Fruit fly (Drosophila melanogaster) whole organism, embryonic: ENCODE data around the gene CG13315.

Source experiments
- Adf1 ChIP-seq: fragments of 200-800 bp; sonication (Bioruptor generic); IDR thresholded peaks from 2 replicates; pipeline ENCODE4 v1.3.6; 2022; ENCODE audit warnings: missing biosample characterization, missing genetic modification characterization
- CG10654 ChIP-seq: fragments of 200-800 bp; sonication (Bioruptor generic); optimal IDR thresholded peaks from 2 replicates; lab custom pipeline; 2016; ENCODE audit warnings: missing biosample characterization, missing genetic modification characterization
- CG10979 ChIP-seq: fragments of 200-800 bp; sonication (Bioruptor generic); optimal IDR thresholded peaks from 2 replicates; lab custom pipeline; 2018; ENCODE audit warnings: missing biosample characterization, mild to moderate bottlenecking, missing genetic modification characterization, moderate library complexity
- CG11093 ChIP-seq: fragments of 200-800 bp; sonication (Bioruptor generic); IDR thresholded peaks from 3 replicates; pipeline ENCODE4 v1.3.6; 2022; ENCODE audit warnings: missing biosample characterization, missing genetic modification characterization
- CG12155 ChIP-seq: fragments of 200-800 bp; sonication (Bioruptor generic); optimal IDR thresholded peaks from 3 replicates; lab custom pipeline; 2016; ENCODE audit warnings: missing biosample characterization, missing genetic modification characterization
- CG13123 ChIP-seq: fragments of 200-800 bp; sonication (Bioruptor generic); optimal IDR thresholded peaks from 2 replicates; lab custom pipeline; 2016; ENCODE audit warnings: missing biosample characterization, missing genetic modification characterization
- CG13296 ChIP-seq: fragments of 200-800 bp; sonication (Bioruptor generic); optimal IDR thresholded peaks from 3 replicates; lab custom pipeline; 2018; ENCODE audit warnings: missing biosample characterization, mild to moderate bottlenecking, missing genetic modification characterization
- CG2116 ChIP-seq: fragments of 200-800 bp; sonication (Bioruptor generic); optimal IDR thresholded peaks from 3 replicates; lab custom pipeline; 2018; ENCODE audit warnings: missing biosample characterization, mild to moderate bottlenecking, missing genetic modification characterization
- CG2678 ChIP-seq: fragments of 200-800 bp; sonication (Bioruptor generic); optimal IDR thresholded peaks from 3 replicates; lab custom pipeline; 2019; ENCODE audit warnings: missing biosample characterization, mild to moderate bottlenecking, missing genetic modification characterization, moderate library complexity
- CG32532 ChIP-seq: fragments of 200-800 bp; sonication (Bioruptor generic); IDR thresholded peaks from 2 replicates; pipeline ENCODE4 v1.3.6; 2022; ENCODE audit warnings: missing biosample characterization, missing genetic modification characterization
- CG3281 ChIP-seq: fragments of 200-800 bp; sonication (Bioruptor generic); optimal IDR thresholded peaks from 3 replicates; lab custom pipeline; 2017; ENCODE audit warnings: missing biosample characterization, mild to moderate bottlenecking, missing genetic modification characterization
- CG4282 ChIP-seq: fragments of 200-800 bp; sonication (Bioruptor generic); optimal IDR thresholded peaks from 2 replicates; lab custom pipeline; 2016; ENCODE audit warnings: missing biosample characterization, missing genetic modification characterization
- CG7745 ChIP-seq: fragments of 200-800 bp; sonication (Bioruptor generic); optimal IDR thresholded peaks from 2 replicates; lab custom pipeline; 2018; ENCODE audit warnings: missing biosample characterization, mild to moderate bottlenecking, missing genetic modification characterization, moderate library complexity
- CG7963 ChIP-seq: fragments of 200-800 bp; sonication (Bioruptor generic); IDR thresholded peaks from 3 replicates; pipeline ENCODE4 v1.3.6; 2022; ENCODE audit warnings: missing biosample characterization, missing genetic modification characterization; ENCODE audit not compliant: partially characterized antibody
- CG8478 ChIP-seq: fragments of >200 bp; optimal IDR thresholded peaks from 2 replicates; lab custom pipeline; 2018
- CG9932 ChIP-seq: fragments of 200-800 bp; sonication (Bioruptor generic); IDR thresholded peaks from 2 replicates; pipeline ENCODE4 v1.3.6; 2022; ENCODE audit warnings: missing biosample characterization, missing genetic modification characterization
- CTCF ChIP-seq: fragments of 200-800 bp; sonication (Bioruptor generic); optimal IDR thresholded peaks from 2 replicates; lab custom pipeline; 2017; ENCODE audit warnings: missing biosample characterization, mild to moderate bottlenecking, missing genetic modification characterization, moderate library complexity
- D19A ChIP-seq: fragments of 200-800 bp; optimal IDR thresholded peaks from 3 replicates; lab custom pipeline; 2019; ENCODE audit warnings: missing biosample characterization, mild to moderate bottlenecking, missing genetic modification characterization, moderate library complexity
- Doc3 ChIP-seq: fragments of 200-800 bp; sonication (Bioruptor generic); IDR thresholded peaks from 3 replicates; pipeline ENCODE4 v1.3.6; 2022; ENCODE audit warnings: missing biosample characterization, missing genetic modification characterization; ENCODE audit not compliant: partially characterized antibody
- Dp ChIP-seq: fragments of 200-800 bp; sonication (Bioruptor generic); optimal IDR thresholded peaks from 2 replicates; lab custom pipeline; 2018; ENCODE audit warnings: missing biosample characterization, mild to moderate bottlenecking, missing genetic modification characterization, moderate library complexity
- GATAe ChIP-seq: fragments of 200-800 bp; sonication (Bioruptor generic); conservative IDR thresholded peaks from 2 replicates; pipeline ENCODE4 v1.3.6; 2022; ENCODE audit warnings: missing biosample characterization, missing genetic modification characterization
- Gsc ChIP-seq: fragments of 200-800 bp; sonication (Bioruptor generic); IDR thresholded peaks from 2 replicates; pipeline ENCODE4 v1.3.6; 2022; ENCODE audit warnings: missing biosample characterization, missing genetic modification characterization
- HmgD ChIP-seq: fragments of 200-800 bp; sonication (Bioruptor generic); optimal IDR thresholded peaks from 3 replicates; lab custom pipeline; 2016; ENCODE audit warnings: missing biosample characterization, missing genetic modification characterization
- Hr3 ChIP-seq: fragments of 200-800 bp; sonication (Bioruptor generic); optimal IDR thresholded peaks from 3 replicates; lab custom pipeline; 2016; ENCODE audit warnings: missing biosample characterization, missing genetic modification characterization
- MESR4 ChIP-seq: fragments of 200-800 bp; sonication (Bioruptor generic); optimal IDR thresholded peaks from 2 replicates; lab custom pipeline; 2018; ENCODE audit warnings: missing biosample characterization, mild to moderate bottlenecking, missing genetic modification characterization, moderate library complexity
- Myb ChIP-seq: fragments of 200-800 bp; sonication (Bioruptor generic); optimal IDR thresholded peaks from 2 replicates; lab custom pipeline; 2016; ENCODE audit warnings: missing biosample characterization, missing genetic modification characterization
- NC2α ChIP-seq: fragments of 200-800 bp; sonication (Bioruptor generic); optimal IDR thresholded peaks from 2 replicates; lab custom pipeline; 2016; ENCODE audit warnings: missing biosample characterization, missing genetic modification characterization
- NC2β ChIP-seq: fragments of 200-800 bp; sonication (Bioruptor generic); optimal IDR thresholded peaks from 2 replicates; lab custom pipeline; 2016; ENCODE audit warnings: missing biosample characterization, missing genetic modification characterization
- NFAT ChIP-seq: fragments of 200-800 bp; sonication (Bioruptor generic); IDR thresholded peaks from 2 replicates; pipeline ENCODE4 v1.3.6; 2022; ENCODE audit warnings: missing biosample characterization, missing genetic modification characterization
- Rfx ChIP-seq: fragments of 200-800 bp; sonication (Bioruptor generic); IDR thresholded peaks from 2 replicates; pipeline ENCODE4 v1.3.6; 2022; ENCODE audit warnings: missing biosample characterization, missing genetic modification characterization
- bsh ChIP-seq, 2 experiments: fragments of 200-800 bp; sonication (Bioruptor generic); optimal IDR thresholded peaks; 2 replicates each; lab custom pipeline; 2017 to 2018; ENCODE audit warnings: mild to moderate bottlenecking in 2 of 2, missing biosample characterization in 2 of 2, missing genetic modification characterization in 2 of 2, moderate library complexity in 1 of 2
- crol ChIP-seq: fragments of 200-800 bp; sonication (Bioruptor generic); IDR thresholded peaks from 2 replicates; pipeline ENCODE4 v1.3.6; 2022; ENCODE audit warnings: missing biosample characterization, missing genetic modification characterization
- eyg ChIP-seq: fragments of 200-800 bp; sonication (Bioruptor generic); optimal IDR thresholded peaks from 3 replicates; lab custom pipeline; 2016; ENCODE audit warnings: missing biosample characterization, missing genetic modification characterization
- gcm ChIP-seq: fragments of 200-800 bp; sonication (Bioruptor generic); optimal IDR thresholded peaks from 2 replicates; lab custom pipeline; 2019; ENCODE audit warnings: missing biosample characterization, mild to moderate bottlenecking, missing genetic modification characterization, moderate library complexity
- grau ChIP-seq: fragments of 200-800 bp; optimal IDR thresholded peaks from 3 replicates; lab custom pipeline; 2019; ENCODE audit warnings: missing biosample characterization, mild to moderate bottlenecking, missing genetic modification characterization, moderate library complexity
- gsb ChIP-seq: fragments of 200-800 bp; sonication (Bioruptor generic); IDR thresholded peaks from 2 replicates; pipeline ENCODE4 v1.3.6; 2022; ENCODE audit warnings: missing biosample characterization, missing genetic modification characterization
- hkb ChIP-seq, 2 experiments: fragments of 200-800 bp in 1 of 2; fragments of >200 bp in 1 of 2; sonication (Bioruptor generic) in 1 of 2; IDR thresholded peaks in 1 of 2; optimal IDR thresholded peaks in 1 of 2; 2 replicates each; pipeline versions ENCODE4 v1.3.6 to Lab custom; 2017 to 2022; ENCODE audit warnings: missing biosample characterization in 1 of 2, missing genetic modification characterization in 1 of 2
- hth ChIP-seq: fragments of >200 bp; optimal IDR thresholded peaks from 2 replicates; lab custom pipeline; 2017; ENCODE audit warnings: inconsistent platforms
- jing ChIP-seq: fragments of 200-800 bp; sonication (Bioruptor generic); optimal IDR thresholded peaks from 2 replicates; lab custom pipeline; 2018; ENCODE audit warnings: missing biosample characterization, mild to moderate bottlenecking, missing genetic modification characterization
- kay ChIP-seq: fragments of 200-800 bp; sonication (Bioruptor generic); optimal IDR thresholded peaks from 2 replicates; lab custom pipeline; 2016; ENCODE audit warnings: missing biosample characterization, missing genetic modification characterization
- lov ChIP-seq, 2 experiments: fragments of 200-800 bp in 1 of 2; fragments of >200 bp in 1 of 2; sonication (Bioruptor generic) in 1 of 2; IDR thresholded peaks in 1 of 2; optimal IDR thresholded peaks in 1 of 2; 2 replicates in 1 of 2; 3 replicates in 1 of 2; pipeline versions ENCODE4 v1.3.6 to Lab custom; 2017 to 2022; ENCODE audit warnings: missing biosample characterization in 1 of 2, missing genetic modification characterization in 1 of 2
- maf-S ChIP-seq: fragments of 200-800 bp; sonication (Bioruptor generic); optimal IDR thresholded peaks from 2 replicates; lab custom pipeline; 2016; ENCODE audit warnings: missing biosample characterization, missing genetic modification characterization
- mld ChIP-seq: fragments of 200-800 bp; sonication (Bioruptor generic); IDR thresholded peaks from 3 replicates; pipeline ENCODE4 v1.3.6; 2022; ENCODE audit warnings: missing biosample characterization, missing genetic modification characterization; ENCODE audit not compliant: partially characterized antibody
- sens ChIP-seq: fragments of 200-800 bp; sonication (Bioruptor generic); peaks from one replicate; lab custom pipeline; 2016; ENCODE audit warnings: missing biosample characterization, missing genetic modification characterization
- sens-2 ChIP-seq: fragments of 200-800 bp; sonication (Bioruptor generic); IDR thresholded peaks from 2 replicates; pipeline ENCODE4 v1.3.6; 2022; ENCODE audit warnings: missing biosample characterization, missing genetic modification characterization
- slbo ChIP-seq: fragments of 200-800 bp; sonication (Bioruptor generic); IDR thresholded peaks from 2 replicates; pipeline ENCODE4 v1.3.6; 2022; ENCODE audit warnings: missing biosample characterization, missing genetic modification characterization
- sna ChIP-seq: fragments of 200-800 bp; sonication (Bioruptor generic); IDR thresholded peaks from 2 replicates; pipeline ENCODE4 v1.3.6; 2022; ENCODE audit warnings: missing biosample characterization, missing genetic modification characterization; ENCODE audit not compliant: partially characterized antibody
- tgo ChIP-seq: fragments of 200-800 bp; sonication (Bioruptor generic); IDR thresholded peaks from 3 replicates; pipeline ENCODE4 v1.3.6; 2022; ENCODE audit warnings: missing biosample characterization, missing genetic modification characterization
- tin ChIP-seq: fragments of 200-800 bp; sonication (Bioruptor generic); optimal IDR thresholded peaks from 3 replicates; lab custom pipeline; 2016; ENCODE audit warnings: missing biosample characterization, missing genetic modification characterization
- vfl ChIP-seq: fragments of 200-800 bp; sonication (Bioruptor generic); optimal IDR thresholded peaks from 2 replicates; lab custom pipeline; 2016; ENCODE audit warnings: missing biosample characterization, missing genetic modification characterization
- wdn ChIP-seq: fragments of 200-800 bp; sonication (Bioruptor generic); IDR thresholded peaks from 2 replicates; pipeline ENCODE4 v1.3.6; 2022; ENCODE audit warnings: missing biosample characterization, missing genetic modification characterization

CG13315 gene

dm6 chr3L:9092356-9093103, 4.1 kb upstream of the CG13315 start, which contains the start of gene CG32032 (continued):
- TF ChIP-seq HmgD (GFP tag; lab: Kevin White, UChicago) (no peak), NC2β (GFP tag; lab: Kevin White, UChicago) (no peak), CG2116 (GFP tag; lab: Kevin White, UChicago) (no peak), Adf1 (no peak), NC2α (no peak), eyg (GFP tag; lab: Kevin White, UChicago) (no peak), vfl (GFP tag; lab: Kevin White, UChicago) (no peak), tgo (GFP tag; lab: Robert Waterston, UW) (no peak), kay (GFP tag; lab: Kevin White, UChicago) (no peak), Myb (GFP tag; lab: Kevin White, UChicago) (no peak), CG10979 (tag; lab: Kevin White, UChicago) (no peak), Gsc (GFP tag; lab: Robert Waterston, UW) (no peak), CG12155 (no peak), GATAe (GFP tag; lab: Robert Waterston, UW) (no peak), CG4282 (GFP tag; lab: Kevin White, UChicago) (no peak), CG11093 (GFP tag; lab: Robert Waterston, UW) (no peak), slbo (GFP tag; lab: Robert Waterston, UW) (peak; percentile 33; the same call in 1 of the 2 replicates), CG9932 (peak; percentile 24; the same call in 1 of the 2 replicates), sens-2 (no peak), CG32532 (GFP tag; lab: Robert Waterston, UW) (no peak), MESR4 (GFP tag; lab: Kevin White, UChicago) (no peak), CTCF (GFP tag; lab: Kevin White, UChicago) (no peak), wdn (0 out of 2 replicates have a peak, but pooled peaks have one; percentile 5), CG8478 (no peak), NFAT (GFP tag; lab: Robert Waterston, UW) (no peak), bsh (GFP tag; optimal IDR thresholded peaks at IDR 0.05; lab: Kevin White, UChicago) (no peak), sens (no peak), CG13296 (GFP tag; lab: Kevin White, UChicago) (peak; percentile 40), CG3281 (GFP tag; lab: Kevin White, UChicago) (peak; percentile 11), tin (GFP tag; lab: Kevin White, UChicago) (no peak), CG10654 (GFP tag; lab: Kevin White, UChicago) (no peak), CG7963 (no peak), grau (no peak), CG13123 (GFP tag; lab: Kevin White, UChicago) (no peak), sna (GFP tag; lab: Robert Waterston, UW) (no peak), CG7745 (tag; lab: Kevin White, UChicago) (no peak), Doc3 (no peak), maf-S (GFP tag; lab: Kevin White, UChicago) (no peak), crol (GFP tag; lab: Robert Waterston, UW) (0 out of 2 replicates have a peak, but pooled peaks have one; percentile 25), jing (no peak), lov (optimal IDR thresholded peaks at IDR 0.05; lab: Kevin White, UChicago) (no peak), lov (GFP tag; IDR thresholded peaks at IDR 0.05; lab: Robert Waterston, UW) (no peak), hth (no peak), Rfx (GFP tag; lab: Robert Waterston, UW) (peak; percentile 42), CG2678 (tag; lab: Kevin White, UChicago) (no peak), Hr3 (GFP tag; lab: Kevin White, UChicago) (no peak), hkb (optimal IDR thresholded peaks at IDR 0.05; lab: Kevin White, UChicago) (no peak), hkb (GFP tag; IDR thresholded peaks at IDR 0.05; lab: Robert Waterston, UW) (0 out of 2 replicates have a peak, but pooled peaks have one; percentile 8), gsb (no peak), Dp (GFP tag; lab: Kevin White, UChicago) (no peak), D19A (no peak), gcm (GFP tag; lab: Kevin White, UChicago) (peak; percentile 53), mld (no peak)
